Fruit fly (Drosophila melanogaster) whole organism, embryonic: ENCODE data around the gene fzo.

Source experiments
- Ada2b ChIP-seq: fragments of 200-800 bp; sonication (Bioruptor generic); IDR thresholded peaks from 2 replicates; pipeline ENCODE4 v1.3.6; 2022; ENCODE audit warnings: missing biosample characterization, missing genetic modification characterization
- Bteb2 ChIP-seq: fragments of 200-800 bp; sonication (Bioruptor generic); optimal IDR thresholded peaks from 2 replicates; lab custom pipeline; 2016; ENCODE audit warnings: missing biosample characterization, missing genetic modification characterization
- CG10462 ChIP-seq: fragments of 200-800 bp; sonication (Bioruptor generic); optimal IDR thresholded peaks from 2 replicates; lab custom pipeline; 2016; ENCODE audit warnings: missing biosample characterization, missing genetic modification characterization
- CG12391 ChIP-seq: fragments of 200-800 bp; sonication (Bioruptor generic); optimal IDR thresholded peaks from 3 replicates; lab custom pipeline; 2018; ENCODE audit warnings: missing biosample characterization, mild to moderate bottlenecking, missing genetic modification characterization, moderate library complexity
- CG12769 ChIP-seq: fragments of 200-800 bp; sonication (Bioruptor generic); optimal IDR thresholded peaks from 2 replicates; lab custom pipeline; 2019; ENCODE audit warnings: missing biosample characterization, mild to moderate bottlenecking, missing genetic modification characterization, moderate library complexity
- CG15269 ChIP-seq: fragments of 200-800 bp; sonication (Bioruptor generic); optimal IDR thresholded peaks from 2 replicates; lab custom pipeline; 2018; ENCODE audit warnings: missing biosample characterization, mild to moderate bottlenecking, missing genetic modification characterization, moderate library complexity
- CG15696 ChIP-seq: fragments of 200-800 bp; sonication (Bioruptor generic); optimal IDR thresholded peaks from 2 replicates; lab custom pipeline; 2019; ENCODE audit warnings: missing biosample characterization, mild to moderate bottlenecking, missing genetic modification characterization, moderate library complexity
- CG16863 ChIP-seq: fragments of 200-800 bp; sonication (Bioruptor generic); optimal IDR thresholded peaks from 3 replicates; lab custom pipeline; 2016; ENCODE audit warnings: missing biosample characterization, missing genetic modification characterization
- CG17328 ChIP-seq: fragments of 200-800 bp; sonication (Bioruptor generic); IDR thresholded peaks from 2 replicates; pipeline ENCODE4 v1.3.6; 2022; ENCODE audit warnings: missing biosample characterization, missing genetic modification characterization
- CG33213 ChIP-seq: fragments of 200-800 bp; sonication (Bioruptor generic); optimal IDR thresholded peaks from 3 replicates; lab custom pipeline; 2016; ENCODE audit warnings: missing biosample characterization, missing genetic modification characterization
- CG3407 ChIP-seq: fragments of 200-800 bp; sonication (Bioruptor generic); optimal IDR thresholded peaks from 2 replicates; lab custom pipeline; 2018; ENCODE audit warnings: missing biosample characterization, mild to moderate bottlenecking, missing genetic modification characterization
- CG4328 ChIP-seq: fragments of 200-800 bp; sonication (Bioruptor generic); optimal IDR thresholded peaks from 3 replicates; lab custom pipeline; 2017; ENCODE audit warnings: missing biosample characterization, missing genetic modification reagents, missing genetic modification characterization
- CG43689 ChIP-seq: fragments of 200-800 bp; sonication (Bioruptor generic); IDR thresholded peaks from 2 replicates; pipeline ENCODE4 v1.3.6; 2022; ENCODE audit warnings: missing biosample characterization, missing genetic modification characterization
- CG4854 ChIP-seq: fragments of 200-800 bp; sonication (Bioruptor generic); optimal IDR thresholded peaks from 2 replicates; lab custom pipeline; 2016; ENCODE audit warnings: missing biosample characterization, missing genetic modification characterization, inconsistent platforms
- CG6175 ChIP-seq: fragments of 200-800 bp; sonication (Bioruptor generic); IDR thresholded peaks from 3 replicates; pipeline ENCODE4 v1.3.6; 2022; ENCODE audit warnings: missing biosample characterization, missing genetic modification characterization
- CG8765 ChIP-seq: fragments of 200-800 bp; sonication (Bioruptor generic); IDR thresholded peaks from 2 replicates; pipeline ENCODE4 v1.3.6; 2022; ENCODE audit warnings: missing biosample characterization, missing genetic modification characterization
- CTCF ChIP-seq: fragments of 200-800 bp; sonication (Bioruptor generic); optimal IDR thresholded peaks from 2 replicates; lab custom pipeline; 2017; ENCODE audit warnings: missing biosample characterization, mild to moderate bottlenecking, missing genetic modification characterization, moderate library complexity
- CkIIα-i1 ChIP-seq: fragments of 200-800 bp; sonication (Bioruptor generic); IDR thresholded peaks from 2 replicates; pipeline ENCODE4 v1.3.6; 2022; ENCODE audit warnings: missing biosample characterization, missing genetic modification characterization
- CrebB ChIP-seq: fragments of 200-800 bp; sonication (Bioruptor generic); optimal IDR thresholded peaks from 3 replicates; lab custom pipeline; 2018; ENCODE audit warnings: missing biosample characterization, mild to moderate bottlenecking, missing genetic modification characterization
- D ChIP-seq, 2 experiments: fragments of 200-800 bp in 1 of 2; fragments of >200 bp in 1 of 2; sonication (Bioruptor generic) in 1 of 2; optimal IDR thresholded peaks; 2 replicates in 1 of 2; 3 replicates in 1 of 2; lab custom pipeline; 2017; ENCODE audit warnings: mild to moderate bottlenecking in 1 of 2, missing biosample characterization in 1 of 2, missing genetic modification characterization in 1 of 2, missing genetic modification reagents in 1 of 2
- Dek ChIP-seq: fragments of 200-800 bp; sonication (Bioruptor generic); optimal IDR thresholded peaks from 3 replicates; lab custom pipeline; 2019; ENCODE audit warnings: missing biosample characterization, mild to moderate bottlenecking, missing genetic modification characterization, moderate library complexity
- Dip2 ChIP-seq: fragments of 200-800 bp; sonication (Bioruptor generic); IDR thresholded peaks from 2 replicates; pipeline ENCODE4 v1.3.6; 2022; ENCODE audit warnings: missing biosample characterization, missing genetic modification characterization
- Hr78 ChIP-seq, 2 experiments: fragments of 200-800 bp in 1 of 2; fragments of >200 bp in 1 of 2; sonication (Bioruptor generic) in 1 of 2; optimal IDR thresholded peaks; 2 replicates each; lab custom pipeline; 2017 to 2019; ENCODE audit warnings: missing biosample characterization in 2 of 2, missing genetic modification characterization in 2 of 2, mild to moderate bottlenecking in 1 of 2, moderate library complexity in 1 of 2
- MTF-1 ChIP-seq: fragments of 200-800 bp; sonication (Bioruptor generic); optimal IDR thresholded peaks from 2 replicates; lab custom pipeline; 2018; ENCODE audit warnings: missing biosample characterization, mild to moderate bottlenecking, missing genetic modification characterization, borderline replicate concordance
- Med ChIP-seq: fragments of 200-800 bp; sonication (Bioruptor generic); peaks from one replicate; lab custom pipeline; 2016; ENCODE audit warnings: missing biosample characterization, missing genetic modification characterization, mild to moderate bottlenecking, inconsistent platforms, moderate library complexity
- Rx ChIP-seq: fragments of 200-800 bp; sonication (Bioruptor generic); IDR thresholded peaks from 2 replicates; pipeline ENCODE4 v1.3.6; 2022; ENCODE audit warnings: missing biosample characterization, missing genetic modification characterization
- Spps ChIP-seq: fragments of 200-800 bp; sonication (Bioruptor generic); optimal IDR thresholded peaks from 2 replicates; lab custom pipeline; 2018; ENCODE audit warnings: missing biosample characterization, mild to moderate bottlenecking, missing genetic modification characterization
- Sry-β ChIP-seq: fragments of 200-800 bp; sonication (Bioruptor generic); optimal IDR thresholded peaks from 2 replicates; lab custom pipeline; 2018; ENCODE audit warnings: missing biosample characterization, mild to moderate bottlenecking, missing genetic modification characterization, moderate library complexity
- TFAM ChIP-seq: fragments of 200-800 bp; sonication (Bioruptor generic); optimal IDR thresholded peaks from 2 replicates; lab custom pipeline; 2017; ENCODE audit warnings: missing biosample characterization, missing genetic modification characterization, inconsistent platforms
- ap ChIP-seq: fragments of 200-800 bp; sonication (Bioruptor generic); IDR thresholded peaks from 2 replicates; pipeline ENCODE4 v1.3.6; 2022; ENCODE audit warnings: missing biosample characterization, missing genetic modification characterization
- ash1 ChIP-seq: fragments of 200-800 bp; sonication (Bioruptor generic); optimal IDR thresholded peaks from 2 replicates; lab custom pipeline; 2018; ENCODE audit warnings: missing biosample characterization, mild to moderate bottlenecking, missing genetic modification characterization
- cas ChIP-seq: fragments of 200-800 bp; sonication (Bioruptor generic); IDR thresholded peaks from 2 replicates; pipeline ENCODE4 v1.3.6; 2022; ENCODE audit warnings: missing biosample characterization, missing genetic modification characterization
- cwo ChIP-seq: fragments of 200-800 bp; sonication (Bioruptor generic); optimal IDR thresholded peaks from 3 replicates; lab custom pipeline; 2017; ENCODE audit warnings: missing biosample characterization, missing genetic modification characterization, mild to moderate bottlenecking, moderate library complexity, missing genetic modification reagents
- eve ChIP-seq, 2 experiments: fragments of >200 bp; optimal IDR thresholded peaks; 2 replicates each; lab custom pipeline; 2017; ENCODE audit warnings: missing biosample characterization in 2 of 2, missing genetic modification characterization in 2 of 2
- eyg ChIP-seq: fragments of 200-800 bp; sonication (Bioruptor generic); optimal IDR thresholded peaks from 3 replicates; lab custom pipeline; 2016; ENCODE audit warnings: missing biosample characterization, missing genetic modification characterization
- fru ChIP-seq: fragments of >200 bp; optimal IDR thresholded peaks from 2 replicates; lab custom pipeline; 2017
- hbn ChIP-seq: fragments of 200-800 bp; sonication (Bioruptor generic); IDR thresholded peaks from 2 replicates; pipeline ENCODE4 v1.3.6; 2022; ENCODE audit warnings: missing biosample characterization, missing genetic modification characterization; ENCODE audit not compliant: partially characterized antibody
- kay ChIP-seq: fragments of 200-800 bp; sonication (Bioruptor generic); optimal IDR thresholded peaks from 2 replicates; lab custom pipeline; 2016; ENCODE audit warnings: missing biosample characterization, missing genetic modification characterization
- luna ChIP-seq: fragments of 200-800 bp; sonication (Bioruptor generic); optimal IDR thresholded peaks from 2 replicates; lab custom pipeline; 2016; ENCODE audit warnings: missing biosample characterization, missing genetic modification characterization
- mirr ChIP-seq: fragments of 200-800 bp; sonication (Bioruptor generic); optimal IDR thresholded peaks from 3 replicates; lab custom pipeline; 2018; ENCODE audit warnings: missing biosample characterization, mild to moderate bottlenecking, missing genetic modification characterization
- onecut ChIP-seq: fragments of 200-800 bp; sonication (Bioruptor generic); IDR thresholded peaks from 2 replicates; pipeline ENCODE4 v1.3.6; 2022; ENCODE audit warnings: missing biosample characterization, missing genetic modification characterization
- pfk ChIP-seq: fragments of 200-800 bp; sonication (Bioruptor generic); optimal IDR thresholded peaks from 2 replicates; lab custom pipeline; 2018; ENCODE audit warnings: missing biosample characterization, mild to moderate bottlenecking, missing genetic modification characterization, moderate library complexity
- pho ChIP-seq: fragments of 200-800 bp; sonication (Bioruptor generic); optimal IDR thresholded peaks from 2 replicates; lab custom pipeline; 2016; ENCODE audit warnings: missing biosample characterization, missing genetic modification characterization
- seq ChIP-seq: fragments of 200-800 bp; sonication (Bioruptor generic); IDR thresholded peaks from 2 replicates; pipeline ENCODE4 v1.3.6; 2022; ENCODE audit warnings: missing biosample characterization, missing genetic modification characterization
- sna ChIP-seq: fragments of 200-800 bp; sonication (Bioruptor generic); IDR thresholded peaks from 2 replicates; pipeline ENCODE4 v1.3.6; 2022; ENCODE audit warnings: missing biosample characterization, missing genetic modification characterization; ENCODE audit not compliant: partially characterized antibody
- tap ChIP-seq: fragments of 200-800 bp; optimal IDR thresholded peaks from 3 replicates; lab custom pipeline; 2019; ENCODE audit warnings: missing biosample characterization, mild to moderate bottlenecking, missing genetic modification characterization, moderate library complexity
- tna ChIP-seq: fragments of 200-800 bp; sonication (Bioruptor generic); IDR thresholded peaks from 2 replicates; pipeline ENCODE4 v1.3.6; 2022; ENCODE audit warnings: missing biosample characterization, missing genetic modification characterization; ENCODE audit not compliant: partially characterized antibody
- wdn ChIP-seq: fragments of 200-800 bp; sonication (Bioruptor generic); IDR thresholded peaks from 2 replicates; pipeline ENCODE4 v1.3.6; 2022; ENCODE audit warnings: missing biosample characterization, missing genetic modification characterization
- yki ChIP-seq: fragments of >200 bp; optimal IDR thresholded peaks from 3 replicates; lab custom pipeline; 2018
- zen2 ChIP-seq: fragments of 200-800 bp; sonication (Bioruptor generic); IDR thresholded peaks from 3 replicates; pipeline ENCODE4 v1.3.6; 2022; ENCODE audit warnings: missing biosample characterization, missing genetic modification characterization; ENCODE audit not compliant: partially characterized antibody
- zf30C ChIP-seq: fragments of 200-800 bp; sonication (Bioruptor generic); optimal IDR thresholded peaks from 3 replicates; lab custom pipeline; 2018; ENCODE audit warnings: missing biosample characterization, mild to moderate bottlenecking, missing genetic modification characterization

fzo gene

dm6 chr3R:23211745-23212254, 8.0 kb upstream of the fzo start (continued):
- TF ChIP-seq ash1 (GFP tag; lab: Kevin White, UChicago) (no peak), CTCF (no peak), ap (GFP tag; lab: Robert Waterston, UW) (no peak), eyg (GFP tag; lab: Kevin White, UChicago) (no peak), sna (GFP tag; lab: Robert Waterston, UW) (no peak), seq (GFP tag; lab: Robert Waterston, UW) (no peak), pfk (GFP tag; lab: Kevin White, UChicago) (no peak), CG8765 (GFP tag; lab: Robert Waterston, UW) (no peak), Hr78 (GFP tag; optimal IDR thresholded peaks at IDR 0.05; lab: Kevin White, UChicago) (no peak), cwo (GFP tag; lab: Kevin White, UChicago) (peak; percentile 65), CG15269 (tag; lab: Kevin White, UChicago) (peak; percentile 46), CG6175 (GFP tag; lab: Robert Waterston, UW) (no peak), Sry-β (GFP tag; lab: Kevin White, UChicago) (peak; percentile 7), Ada2b (GFP tag; lab: Robert Waterston, UW) (peak; percentile 62), CrebB (tag; lab: Kevin White, UChicago) (peak; percentile 27), D (optimal IDR thresholded peaks at IDR 0.05; lab: Kevin White, UChicago) (no peak), D (GFP tag; optimal IDR thresholded peaks at IDR 0.05; lab: Kevin White, UChicago) (peak; percentile 57), Rx (GFP tag; lab: Robert Waterston, UW) (no peak), yki (lab: Kevin White, UChicago) (no peak), tap (peak; percentile 45), wdn (GFP tag; lab: Robert Waterston, UW) (0 out of 2 replicates have a peak, but pooled peaks have one; percentile 16), Med (peak; percentile 83), eve (GFP tag; optimal IDR thresholded peaks at IDR 0.05; lab: Kevin White, UChicago) (no peak), CkIIα-i1 (GFP tag; lab: Robert Waterston, UW) (no peak), CG10462 (GFP tag; lab: Kevin White, UChicago) (no peak), CG4328 (GFP tag; lab: Kevin White, UChicago) (peak; percentile 23), TFAM (GFP tag; lab: Kevin White, UChicago) (no peak), hbn (GFP tag; lab: Robert Waterston, UW) (no peak), zf30C (GFP tag; lab: Kevin White, UChicago) (no peak), CG4854 (GFP tag; lab: Kevin White, UChicago) (no peak), CG33213 (peak; percentile 2), CG15696 (tag; lab: Kevin White, UChicago) (peak; percentile 71), mirr (GFP tag; lab: Kevin White, UChicago) (no peak), tna (GFP tag; lab: Robert Waterston, UW) (no peak), CG12769 (tag; lab: Kevin White, UChicago) (peak; percentile 54), CG17328 (0 out of 2 replicates have a peak, but pooled peaks have one; percentile 19), Bteb2 (GFP tag; lab: Kevin White, UChicago) (no peak), MTF-1 (GFP tag; lab: Kevin White, UChicago) (no peak), CG12391 (tag; lab: Kevin White, UChicago) (peak; percentile 64), luna (GFP tag; lab: Kevin White, UChicago) (no peak), Dek (tag; lab: Kevin White, UChicago) (peak; percentile 47), CG3407 (peak; percentile 5), onecut (peak; percentile 24; the same call in 1 of the 2 replicates), CG16863 (no peak), zen2 (GFP tag; lab: Robert Waterston, UW) (no peak), kay (GFP tag; lab: Kevin White, UChicago) (peak; percentile 13), fru (lab: Kevin White, UChicago) (no peak), Spps (peak; percentile 18), pho (GFP tag; lab: Kevin White, UChicago) (peak; percentile 4), Dip2 (GFP tag; lab: Robert Waterston, UW) (no peak), CG43689 (GFP tag; lab: Robert Waterston, UW) (no peak), cas (GFP tag; lab: Robert Waterston, UW) (no peak)
